Worm (Caenorhabditis elegans): ENCODE measurements around the gene otpl-1.

DNA sequence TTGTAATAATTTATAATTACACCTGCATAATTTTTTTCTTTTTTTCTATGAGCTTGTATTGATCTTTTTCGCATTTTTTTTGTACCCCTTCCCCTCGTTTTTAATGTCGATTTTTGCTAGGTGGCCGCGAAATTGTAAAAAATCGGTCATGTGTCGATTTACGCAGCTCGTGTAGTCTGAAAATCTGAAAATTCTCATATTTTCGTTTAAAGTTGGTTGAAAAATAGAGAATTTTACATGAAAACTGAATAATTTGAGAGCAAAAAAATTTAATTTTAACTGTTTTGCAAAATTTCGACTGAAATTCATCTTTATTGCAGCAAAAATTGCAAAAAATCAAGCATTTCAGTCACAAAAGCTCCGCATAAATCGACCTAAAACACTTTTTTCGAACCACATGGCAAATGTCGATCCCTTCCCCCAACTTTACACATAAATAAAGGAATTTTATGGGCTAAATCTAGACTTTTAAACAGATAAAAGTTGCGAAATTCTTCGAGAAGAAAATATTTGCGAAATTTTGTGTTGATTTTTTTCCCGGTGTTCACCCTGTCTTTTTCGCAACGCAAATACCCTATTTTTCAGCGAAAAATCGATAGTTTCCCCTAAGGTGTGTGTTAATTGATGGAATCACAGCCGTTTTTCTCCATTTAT lies 42.5 kb upstream of the otpl-1 start:
- TF ChIP-seq skn-1 (tag; optimal IDR thresholded peaks at IDR 0.05) (no peak), ceh-82 (tag; optimal IDR thresholded peaks at IDR 0.05) (no peak), fos-1 (tag; optimal IDR thresholded peaks at IDR 0.05) (no peak), nhr-11 (tag; optimal IDR thresholded peaks at IDR 0.05) (no peak), jun-1 (tag; optimal IDR thresholded peaks at IDR 0.05) (no peak), unc-39 (tag; optimal IDR thresholded peaks at IDR 0.05) (no peak), unc-62 (GFP tag; optimal IDR thresholded peaks at IDR 0.05) (no peak), ama-1 (optimal IDR thresholded peaks at IDR 0.05) (no peak), nhr-77 (tag; optimal IDR thresholded peaks at IDR 0.05) (no peak), snpc-4 (tag; optimal IDR thresholded peaks at IDR 0.05) (no peak), lin-15B (tag; optimal IDR thresholded peaks at IDR 0.05) (no peak)

Data from whole organism, L3 larva.